Worm (Caenorhabditis elegans) whole organism, L4 larva: ENCODE measurements around the gene Y37D8A.2.

Experiments
- F10B5.3 ChIP-seq: sonication (generic microtip); optimal IDR thresholded peaks from 2 replicates; lab custom pipeline; 2016; ENCODE audit warnings: mild to moderate bottlenecking, missing genetic modification characterization, missing compliant biosample characterization
- F49E8.2 ChIP-seq: sonication (generic microtip); optimal IDR thresholded peaks from 2 replicates; lab custom pipeline; 2016; ENCODE audit warnings: missing compliant biosample characterization, mild to moderate bottlenecking, missing genetic modification characterization, borderline replicate concordance
- Y5F2A.4 ChIP-seq: fragments of 200-800 bp; sonication (Bioruptor generic); optimal IDR thresholded peaks from 2 replicates; lab custom pipeline; 2018; ENCODE audit warnings: mild to moderate bottlenecking, missing genetic modification characterization, missing compliant biosample characterization
- ZK337.2 ChIP-seq: fragments of 200-800 bp; sonication (Bioruptor generic); IDR thresholded peaks from 2 replicates; pipeline ENCODE4 v1.3.6; 2022; ENCODE audit warnings: missing genetic modification reagents, missing genetic modification characterization, missing compliant biosample characterization
- aha-1 ChIP-seq: fragments of 150-350 bp; peaks from one replicate; lab custom pipeline; 2014; ENCODE audit warnings: missing biosample characterization, missing genetic modification characterization
- arid-1 ChIP-seq: fragments of 200-800 bp; sonication (Bioruptor generic); conservative IDR thresholded peaks from 2 replicates; pipeline ENCODE4 v1.3.6; 2022; ENCODE audit warnings: missing genetic modification reagents, missing genetic modification characterization, missing compliant biosample characterization
- attf-4 ChIP-seq: sonication (generic microtip); optimal IDR thresholded peaks from 3 replicates; lab custom pipeline; 2017; ENCODE audit warnings: missing biosample characterization, missing genetic modification characterization
- ceh-28 ChIP-seq: fragments of 150-350 bp; optimal IDR thresholded peaks from 2 replicates; lab custom pipeline; 2014; ENCODE audit warnings: missing biosample characterization, missing genetic modification reagents, missing genetic modification characterization
- ceh-44 ChIP-seq: fragments of 200-800 bp; sonication (Bioruptor generic); IDR thresholded peaks from 2 replicates; pipeline ENCODE4 v1.3.6; 2022; ENCODE audit warnings: missing genetic modification reagents, missing genetic modification characterization, missing compliant biosample characterization
- cey-2 ChIP-seq: sonication (generic microtip); optimal IDR thresholded peaks from 3 replicates; lab custom pipeline; 2017; ENCODE audit warnings: missing genetic modification characterization, mild to moderate bottlenecking, missing compliant biosample characterization, antibody characterized with exemption, borderline replicate concordance; ENCODE audit not compliant: insufficient read depth
- ctbp-1 ChIP-seq: fragments of 200-800 bp; sonication (Bioruptor generic); IDR thresholded peaks from 2 replicates; pipeline ENCODE4 v1.3.6; 2022; ENCODE audit warnings: missing genetic modification reagents, missing genetic modification characterization, missing compliant biosample characterization
- daf-16 ChIP-seq, 3 experiments: sonication (generic microtip); optimal IDR thresholded peaks; 2 replicates each; lab custom pipeline; 2016 to 2017; ENCODE audit warnings: missing genetic modification characterization in 3 of 3, missing genetic modification reagents in 3 of 3, mild to moderate bottlenecking in 2 of 3, missing compliant biosample characterization in 2 of 3, missing biosample characterization in 1 of 3, moderate library complexity in 1 of 3
- dmd-6 ChIP-seq: fragments of 200-800 bp; sonication (Bioruptor generic); IDR thresholded peaks from 2 replicates; pipeline ENCODE4 v1.3.6; 2022; ENCODE audit warnings: missing genetic modification reagents, missing genetic modification characterization, missing compliant biosample characterization
- dve-1 ChIP-seq: sonication (generic microtip); optimal IDR thresholded peaks from 2 replicates; lab custom pipeline; 2017; ENCODE audit warnings: antibody characterized with exemption, mild to moderate bottlenecking, missing genetic modification characterization, missing compliant biosample characterization; ENCODE audit not compliant: insufficient read depth
- egl-43 ChIP-seq: fragments of 200-800 bp; sonication (Bioruptor generic); IDR thresholded peaks from 2 replicates; pipeline ENCODE4 v1.3.6; 2022; ENCODE audit warnings: missing genetic modification reagents, missing genetic modification characterization, missing compliant biosample characterization
- hlh-11 ChIP-seq: fragments of 200-800 bp; sonication (Bioruptor generic); optimal IDR thresholded peaks from 2 replicates; lab custom pipeline; 2018; ENCODE audit warnings: mild to moderate bottlenecking, missing genetic modification characterization, missing compliant biosample characterization
- hlh-30 ChIP-seq: sonication (generic microtip); optimal IDR thresholded peaks from 2 replicates; lab custom pipeline; 2017; ENCODE audit warnings: antibody characterized with exemption, mild to moderate bottlenecking, missing genetic modification characterization, missing compliant biosample characterization; ENCODE audit not compliant: insufficient read depth
- lsy-2 ChIP-seq, 2 experiments: fragments of 150-350 bp in 1 of 2; sonication (generic microtip) in 1 of 2; optimal IDR thresholded peaks; 2 replicates each; lab custom pipeline; 2014 to 2017; ENCODE audit warnings: missing biosample characterization in 2 of 2, missing genetic modification characterization in 2 of 2
- mdt-29 ChIP-seq: fragments of 200-800 bp; sonication (Bioruptor generic); IDR thresholded peaks from 2 replicates; pipeline ENCODE4 v1.3.6; 2022; ENCODE audit warnings: missing genetic modification reagents, missing genetic modification characterization, missing compliant biosample characterization
- mes-2 ChIP-seq: sonication (generic microtip); optimal IDR thresholded peaks from 2 replicates; lab custom pipeline; 2016; ENCODE audit warnings: missing genotype, mild to moderate bottlenecking, missing genetic modification characterization, missing compliant biosample characterization; ENCODE audit not compliant: poor library complexity, severe bottlenecking
- nhr-10 ChIP-seq: fragments of 150-350 bp; optimal IDR thresholded peaks from 2 replicates; lab custom pipeline; 2014; ENCODE audit warnings: missing biosample characterization, missing genetic modification characterization
- nhr-102 ChIP-seq: sonication (generic microtip); optimal IDR thresholded peaks from 2 replicates; lab custom pipeline; 2016; ENCODE audit warnings: mild to moderate bottlenecking, missing genetic modification characterization, moderate library complexity, missing compliant biosample characterization
- nhr-237 ChIP-seq: sonication (generic microtip); optimal IDR thresholded peaks from 2 replicates; lab custom pipeline; 2017; ENCODE audit warnings: missing biosample characterization, missing genetic modification characterization
- nhr-28 ChIP-seq: fragments of 150-350 bp; optimal IDR thresholded peaks from 2 replicates; lab custom pipeline; 2014; ENCODE audit warnings: missing biosample characterization, missing genetic modification characterization
- nhr-42 ChIP-seq: fragments of 200-800 bp; sonication (Bioruptor generic); IDR thresholded peaks from 2 replicates; pipeline ENCODE4 v1.3.6; 2022; ENCODE audit warnings: missing genetic modification characterization, missing compliant biosample characterization
- nhr-76 ChIP-seq: fragments of 150-350 bp; optimal IDR thresholded peaks from 2 replicates; lab custom pipeline; 2014; ENCODE audit warnings: missing biosample characterization, missing genetic modification characterization
- nhr-77 ChIP-seq: fragments of 150-350 bp; optimal IDR thresholded peaks from 2 replicates; lab custom pipeline; 2014; ENCODE audit warnings: missing biosample characterization, missing genetic modification characterization
- php-3 ChIP-seq: fragments of 200-800 bp; sonication (Bioruptor generic); IDR thresholded peaks from 2 replicates; pipeline ENCODE4 v1.3.6; 2022; ENCODE audit warnings: missing genetic modification reagents, missing genetic modification characterization, missing compliant biosample characterization
- pqm-1 ChIP-seq: sonication (generic microtip); optimal IDR thresholded peaks from 2 replicates; lab custom pipeline; 2017; ENCODE audit warnings: missing biosample characterization, missing genetic modification characterization
- skn-1 ChIP-seq: fragments of 150-350 bp; optimal IDR thresholded peaks from 2 replicates; lab custom pipeline; 2014; ENCODE audit warnings: missing biosample characterization, missing genetic modification characterization
- spr-1 ChIP-seq: sonication (generic microtip); optimal IDR thresholded peaks from 2 replicates; lab custom pipeline; 2016; ENCODE audit warnings: mild to moderate bottlenecking, missing genetic modification characterization, missing compliant biosample characterization
- unc-39 ChIP-seq: sonication (generic microtip); optimal IDR thresholded peaks from 2 replicates; lab custom pipeline; 2017; ENCODE audit warnings: missing biosample characterization, missing genetic modification characterization
- unc-62 ChIP-seq, 3 experiments: fragments of 150-350 bp in 1 of 3; sonication (generic microtip); optimal IDR thresholded peaks in 2 of 3; peaks in 1 of 3; 1 replicate in 1 of 3; 2 replicates in 2 of 3; lab custom pipeline; 2014 to 2017; ENCODE audit warnings: missing biosample characterization in 3 of 3, missing genetic modification characterization in 3 of 3, missing genetic modification reagents in 3 of 3, missing genotype in 1 of 3
- zfp-2 ChIP-seq: sonication (generic microtip); optimal IDR thresholded peaks from 2 replicates; lab custom pipeline; 2016; ENCODE audit warnings: mild to moderate bottlenecking, missing genetic modification characterization, missing compliant biosample characterization
- zip-11 ChIP-seq: fragments of 200-800 bp; sonication (Bioruptor generic); IDR thresholded peaks from 2 replicates; pipeline ENCODE4 v1.3.6; 2022; ENCODE audit warnings: missing genetic modification characterization, missing compliant biosample characterization
- ztf-11 ChIP-seq: fragments of 150-350 bp; optimal IDR thresholded peaks from 2 replicates; lab custom pipeline; 2014; ENCODE audit warnings: missing biosample characterization, missing genetic modification characterization

The Y37D8A.2 gene

ce11 chrIII:12829068-12829467 lies 9.1 kb downstream of the Y37D8A.2 start, which contains the start of gene Y37D8A.3:
Gene Y37D8A.3 (plus strand): TSS chrIII:12829368.
- TF ChIP-seq nhr-77 = no peak

- TF ChIP-seq lsy-2 (tag; optimal IDR thresholded peaks at IDR 0.05; lab: Kevin White, UChicago) (no peak), dmd-6 (GFP tag; lab: Robert Waterston, UW) (peak; percentile 38; the same call in 1 of the 2 replicates), nhr-28 (tag; lab: Kevin White, UChicago) (peak; percentile 80), dve-1 (peak; percentile 23), pqm-1 (peak; percentile 1)
- TF ChIP-seq, all 104 proteins: peak for 4
Observed at ce11 chrIII:12831696-12832095, 11.7 kb downstream of the Y37D8A.2 start.

- no peak for TF ChIP-seq cey-2 (tag; lab: Kevin White, UChicago)
- TF ChIP-seq zip-11 (GFP tag; lab: Robert Waterston, UW) = no peak
- TF ChIP-seq nhr-237 (tag; lab: Kevin White, UChicago) = no peak
- TF ChIP-seq ZK337.2 = no peak
- no peak for TF ChIP-seq daf-16 (GFP tag; optimal IDR thresholded peaks at IDR 0.05; lab: Kevin White, UChicago)
- no peak for TF ChIP-seq daf-16 (tag; optimal IDR thresholded peaks at IDR 0.05; lab: Kevin White, UChicago)
- no peak for TF ChIP-seq ceh-28
- peak; percentile 62 for TF ChIP-seq nhr-28 (tag; lab: Kevin White, UChicago)
- no peak for TF ChIP-seq F49E8.2 (tag; lab: Kevin White, UChicago)
- peak; percentile 5 for TF ChIP-seq mes-2 (tag; lab: Kevin White, UChicago)
- no peak for TF ChIP-seq nhr-102 (tag; lab: Kevin White, UChicago)
- TF ChIP-seq F10B5.3 (tag; lab: Kevin White, UChicago) = no peak
- no peak for TF ChIP-seq unc-62 (GFP tag; optimal IDR thresholded peaks at IDR 0.05 in 1 of 2; lab: Kevin White, UChicago)
- TF ChIP-seq unc-62 (tag; optimal IDR thresholded peaks at IDR 0.05; lab: Kevin White, UChicago) = no peak
- TF ChIP-seq skn-1 (tag; lab: Kevin White, UChicago) = no peak
- no peak for TF ChIP-seq php-3 (GFP tag; lab: Robert Waterston, UW)
- no peak for TF ChIP-seq arid-1
- no peak for TF ChIP-seq nhr-77
- TF ChIP-seq unc-39 = no peak
- no peak for TF ChIP-seq zfp-2 (tag; lab: Kevin White, UChicago)
- TF ChIP-seq pqm-1 = no peak
- TF ChIP-seq ceh-44 (GFP tag; lab: Robert Waterston, UW) = no peak
- peak; percentile 83 for TF ChIP-seq dmd-6 (GFP tag; lab: Robert Waterston, UW)
- TF ChIP-seq ctbp-1 (GFP tag; lab: Robert Waterston, UW) = no peak
- TF ChIP-seq nhr-42 (GFP tag; lab: Robert Waterston, UW) = 0 out of 2 replicates have a peak, but pooled peaks have one; percentile 17
- no peak for TF ChIP-seq spr-1 (tag; lab: Kevin White, UChicago)
- TF ChIP-seq nhr-76 (tag; lab: Kevin White, UChicago) = no peak
- no peak for TF ChIP-seq mdt-29 (GFP tag; lab: Robert Waterston, UW)
- peak; percentile 66 for TF ChIP-seq dve-1
- TF ChIP-seq hlh-11 (tag; lab: Kevin White, UChicago) = peak; percentile 53
- no peak for TF ChIP-seq attf-4 (tag; lab: Kevin White, UChicago)
- TF ChIP-seq Y5F2A.4 (GFP tag; lab: Kevin White, UChicago) = no peak
- no peak for TF ChIP-seq ztf-11
- peak; percentile 7 for TF ChIP-seq hlh-30 (tag; lab: Kevin White, UChicago)
- no peak for TF ChIP-seq egl-43 (GFP tag; lab: Robert Waterston, UW)
- no peak for TF ChIP-seq aha-1 (tag; lab: Kevin White, UChicago)
- no peak for TF ChIP-seq nhr-10 (tag; lab: Kevin White, UChicago)
Observed at ce11 chrIII:12833079-12833478, 13.1 kb downstream of the Y37D8A.2 start.
